Worm (Caenorhabditis elegans): ENCODE results near the gene F59F3.6.

DNA sequence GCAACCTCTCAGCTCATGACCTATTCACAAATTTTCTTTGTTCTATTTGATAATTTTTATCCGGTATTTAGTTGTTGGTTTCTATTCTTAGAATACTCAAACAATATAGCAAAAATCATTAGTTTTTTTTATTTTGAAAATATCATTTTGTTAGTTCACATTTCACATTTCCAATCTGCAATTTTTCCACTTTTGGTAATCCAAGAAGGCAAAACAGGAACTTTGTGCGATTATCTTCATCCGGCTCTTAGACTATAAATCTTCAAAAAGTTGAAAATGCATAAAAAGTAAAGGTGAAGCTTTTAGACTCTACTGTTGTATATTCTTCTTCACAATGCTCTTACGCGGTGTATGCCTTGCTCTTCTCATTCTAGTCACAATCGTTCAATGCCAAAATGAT is 40.6 kb downstream of the F59F3.6 start, which contains the start of gene nlp-19:
- TF ChIP-seq nfya-1 (tag; optimal IDR thresholded peaks at IDR 0.05; ENCODE audit: insufficient read depth) (no peak), lin-15B (tag; optimal IDR thresholded peaks at IDR 0.05) (no peak), ZK546.5 (tag; optimal IDR thresholded peaks at IDR 0.05) (no peak), nhr-237 (tag; optimal IDR thresholded peaks at IDR 0.05) (no peak), unc-39 (tag; optimal IDR thresholded peaks at IDR 0.05) (no peak), mdl-1 (tag; optimal IDR thresholded peaks at IDR 0.05) (no peak)

Data from whole organism, L3 larva.